Fruit fly (Drosophila melanogaster) whole organism, prepupa: ENCODE measurements around the gene Obp93a.

Experiments
- Blimp-1 ChIP-seq: fragments of 200-800 bp; sonication (Bioruptor generic); optimal IDR thresholded peaks from 3 replicates; lab custom pipeline; 2017; ENCODE audit warnings: missing biosample characterization, missing genetic modification characterization, mild to moderate bottlenecking, moderate library complexity, missing genetic modification reagents
- CG10631 ChIP-seq: fragments of 200-800 bp; sonication (Bioruptor generic); optimal IDR thresholded peaks from 2 replicates; lab custom pipeline; 2016; ENCODE audit warnings: missing biosample characterization, missing genetic modification characterization
- CG10669 ChIP-seq: fragments of 200-800 bp; sonication (Bioruptor generic); optimal IDR thresholded peaks from 3 replicates; lab custom pipeline; 2018; ENCODE audit warnings: missing biosample characterization, mild to moderate bottlenecking, missing genetic modification characterization, moderate library complexity
- CG11294 ChIP-seq: fragments of 200-800 bp; sonication (Bioruptor generic); IDR thresholded peaks from 2 replicates; pipeline ENCODE4 v1.3.6; 2022; ENCODE audit warnings: missing biosample characterization, missing genetic modification characterization
- CG11902 ChIP-seq: fragments of 200-800 bp; sonication (Bioruptor generic); optimal IDR thresholded peaks from 3 replicates; lab custom pipeline; 2016; ENCODE audit warnings: missing biosample characterization, missing genetic modification characterization
- CG15336 ChIP-seq: fragments of 200-800 bp; sonication (Bioruptor generic); IDR thresholded peaks from 2 replicates; pipeline ENCODE4 v1.3.6; 2022; ENCODE audit warnings: missing biosample characterization, missing genetic modification characterization
- CG1621 ChIP-seq: fragments of 200-800 bp; sonication (Bioruptor generic); optimal IDR thresholded peaks from 3 replicates; lab custom pipeline; 2018; ENCODE audit warnings: missing biosample characterization, mild to moderate bottlenecking, missing genetic modification characterization
- CG16779 ChIP-seq: fragments of 200-800 bp; sonication (Bioruptor generic); optimal IDR thresholded peaks from 3 replicates; lab custom pipeline; 2017; ENCODE audit warnings: missing biosample characterization, mild to moderate bottlenecking, missing genetic modification characterization
- CG3032 ChIP-seq: fragments of 200-800 bp; optimal IDR thresholded peaks from 2 replicates; lab custom pipeline; 2019; ENCODE audit warnings: missing biosample characterization, mild to moderate bottlenecking, missing genetic modification characterization, moderate library complexity
- CG31627 ChIP-seq: fragments of 200-800 bp; sonication (Bioruptor generic); optimal IDR thresholded peaks from 3 replicates; lab custom pipeline; 2016; ENCODE audit warnings: missing biosample characterization, missing genetic modification characterization
- CG32006 ChIP-seq: fragments of 200-800 bp; sonication (Bioruptor generic); optimal IDR thresholded peaks from 3 replicates; lab custom pipeline; 2017; ENCODE audit warnings: missing biosample characterization, mild to moderate bottlenecking, missing genetic modification characterization
- CG34406 ChIP-seq: fragments of 200-800 bp; sonication (Bioruptor generic); optimal IDR thresholded peaks from 3 replicates; lab custom pipeline; 2016; ENCODE audit warnings: missing biosample characterization, missing genetic modification characterization
- CG3919 ChIP-seq: fragments of 200-800 bp; sonication (Bioruptor generic); optimal IDR thresholded peaks from 3 replicates; lab custom pipeline; 2016; ENCODE audit warnings: missing biosample characterization, missing genetic modification characterization
- CG4318 ChIP-seq: fragments of 200-800 bp; sonication (Bioruptor generic); optimal IDR thresholded peaks from 3 replicates; lab custom pipeline; 2017; ENCODE audit warnings: missing biosample characterization, mild to moderate bottlenecking, missing genetic modification characterization
- CG6163 ChIP-seq: fragments of 200-800 bp; sonication (Bioruptor generic); IDR thresholded peaks from 3 replicates; pipeline ENCODE4 v1.3.6; 2022; ENCODE audit warnings: missing biosample characterization, missing genetic modification characterization
- CG6276 ChIP-seq: fragments of 200-800 bp; sonication (Bioruptor generic); optimal IDR thresholded peaks from 2 replicates; lab custom pipeline; 2017; ENCODE audit warnings: missing biosample characterization, mild to moderate bottlenecking, missing genetic modification characterization
- CG6792 ChIP-seq: fragments of 200-800 bp; sonication (Bioruptor generic); optimal IDR thresholded peaks from 3 replicates; lab custom pipeline; 2016; ENCODE audit warnings: missing biosample characterization, missing genetic modification characterization
- CG6808 ChIP-seq: fragments of 200-800 bp; sonication (Bioruptor generic); optimal IDR thresholded peaks from 3 replicates; lab custom pipeline; 2017; ENCODE audit warnings: missing biosample characterization, missing genetic modification characterization, mild to moderate bottlenecking, moderate library complexity, missing genetic modification reagents
- CG7368 ChIP-seq: fragments of 200-800 bp; sonication (Bioruptor generic); optimal IDR thresholded peaks from 3 replicates; lab custom pipeline; 2016; ENCODE audit warnings: missing biosample characterization, missing genetic modification characterization
- CG8119 ChIP-seq: fragments of 200-800 bp; sonication (Bioruptor generic); IDR thresholded peaks from 3 replicates; pipeline ENCODE4 v1.3.6; 2022; ENCODE audit warnings: missing biosample characterization, missing genetic modification characterization
- CG8319 ChIP-seq: fragments of 200-800 bp; sonication (Bioruptor generic); optimal IDR thresholded peaks from 3 replicates; lab custom pipeline; 2016; ENCODE audit warnings: missing biosample characterization, missing genetic modification characterization
- CG8632 ChIP-seq: fragments of 200-800 bp; sonication (Bioruptor generic); optimal IDR thresholded peaks from 3 replicates; lab custom pipeline; 2016; ENCODE audit warnings: missing biosample characterization, missing genetic modification characterization
- CG9139 ChIP-seq: fragments of 200-800 bp; sonication (Bioruptor generic); optimal IDR thresholded peaks from 3 replicates; lab custom pipeline; 2017; ENCODE audit warnings: missing biosample characterization, mild to moderate bottlenecking, missing genetic modification characterization
- Eip75B ChIP-seq: fragments of 200-800 bp; sonication (Bioruptor generic); optimal IDR thresholded peaks from 3 replicates; lab custom pipeline; 2016; ENCODE audit warnings: missing biosample characterization, missing genetic modification characterization
- Eip78C ChIP-seq: fragments of 200-800 bp; sonication (Bioruptor generic); peaks from one replicate; lab custom pipeline; 2016; ENCODE audit warnings: missing biosample characterization, missing genetic modification characterization
- Eip93F ChIP-seq: fragments of 200-800 bp; sonication (Bioruptor generic); optimal IDR thresholded peaks from 2 replicates; lab custom pipeline; 2016; ENCODE audit warnings: missing biosample characterization, mild to moderate bottlenecking, missing genetic modification characterization
- Ets21C ChIP-seq: fragments of 200-800 bp; sonication (Bioruptor generic); optimal IDR thresholded peaks from 3 replicates; lab custom pipeline; 2016; ENCODE audit warnings: missing biosample characterization, missing genetic modification characterization
- Ets96B ChIP-seq: fragments of 200-800 bp; optimal IDR thresholded peaks from 2 replicates; lab custom pipeline; 2019; ENCODE audit warnings: missing biosample characterization, mild to moderate bottlenecking, missing genetic modification characterization, moderate library complexity
- Gug ChIP-seq: fragments of 200-800 bp; sonication (Bioruptor generic); IDR thresholded peaks from 2 replicates; pipeline ENCODE4 v1.3.6; 2022; ENCODE audit warnings: missing biosample characterization, missing genetic modification characterization
- Hr38 ChIP-seq: sonication (Bioruptor generic); optimal IDR thresholded peaks from 2 replicates; lab custom pipeline; 2016; ENCODE audit warnings: missing biosample characterization, missing genetic modification characterization
- Hr4 ChIP-seq: fragments of 200-800 bp; sonication (Bioruptor generic); optimal IDR thresholded peaks from 3 replicates; lab custom pipeline; 2016; ENCODE audit warnings: missing biosample characterization, missing genetic modification characterization
- Met ChIP-seq: fragments of 200-800 bp; sonication (Bioruptor generic); optimal IDR thresholded peaks from 3 replicates; lab custom pipeline; 2016; ENCODE audit warnings: missing biosample characterization, missing genetic modification characterization
- OdsH ChIP-seq: fragments of 200-800 bp; sonication (Bioruptor generic); optimal IDR thresholded peaks from 3 replicates; lab custom pipeline; 2016; ENCODE audit warnings: missing biosample characterization, missing genetic modification characterization
- Smox ChIP-seq: fragments of 200-800 bp; sonication (Bioruptor generic); optimal IDR thresholded peaks from 3 replicates; lab custom pipeline; 2016; ENCODE audit warnings: missing biosample characterization, missing genetic modification characterization
- Sox102F ChIP-seq: fragments of 200-800 bp; sonication (Bioruptor generic); optimal IDR thresholded peaks from 2 replicates; lab custom pipeline; 2016; ENCODE audit warnings: missing biosample characterization, mild to moderate bottlenecking, missing genetic modification characterization
- Sox14 ChIP-seq: fragments of 200-800 bp; sonication (Bioruptor generic); optimal IDR thresholded peaks from 3 replicates; lab custom pipeline; 2016; ENCODE audit warnings: missing biosample characterization, missing genetic modification characterization
- achi ChIP-seq: fragments of 200-800 bp; sonication (Bioruptor generic); optimal IDR thresholded peaks from 3 replicates; lab custom pipeline; 2016; ENCODE audit warnings: missing biosample characterization, missing genetic modification characterization
- cyc ChIP-seq: fragments of 200-800 bp; sonication (Bioruptor generic); optimal IDR thresholded peaks from 3 replicates; lab custom pipeline; 2016; ENCODE audit warnings: missing biosample characterization, missing genetic modification characterization
- dac ChIP-seq: fragments of 200-800 bp; sonication (Bioruptor generic); optimal IDR thresholded peaks from 2 replicates; lab custom pipeline; 2017; ENCODE audit warnings: missing biosample characterization, mild to moderate bottlenecking, missing genetic modification characterization
- dsx ChIP-seq: fragments of 200-800 bp; optimal IDR thresholded peaks from 3 replicates; lab custom pipeline; 2019; ENCODE audit warnings: missing biosample characterization, mild to moderate bottlenecking, missing genetic modification characterization, moderate library complexity; ENCODE audit not compliant: poor library complexity, severe bottlenecking
- eg ChIP-seq: fragments of 200-800 bp; sonication (Bioruptor generic); IDR thresholded peaks from 3 replicates; pipeline ENCODE4 v1.3.6; 2022; ENCODE audit warnings: missing biosample characterization, missing genetic modification characterization
- esn ChIP-seq: fragments of 200-800 bp; sonication (Bioruptor generic); optimal IDR thresholded peaks from 2 replicates; lab custom pipeline; 2016; ENCODE audit warnings: missing biosample characterization, mild to moderate bottlenecking, missing genetic modification characterization, moderate library complexity
- fd59A ChIP-seq: fragments of 200-800 bp; sonication (Bioruptor generic); optimal IDR thresholded peaks from 2 replicates; lab custom pipeline; 2017; ENCODE audit warnings: missing biosample characterization, mild to moderate bottlenecking, missing genetic modification characterization, missing genetic modification reagents
- fd85E ChIP-seq: fragments of 200-800 bp; sonication (Bioruptor generic); optimal IDR thresholded peaks from 3 replicates; lab custom pipeline; 2016; ENCODE audit warnings: missing biosample characterization, missing genetic modification characterization
- net ChIP-seq: fragments of 200-800 bp; sonication (Bioruptor generic); optimal IDR thresholded peaks from 3 replicates; lab custom pipeline; 2016; ENCODE audit warnings: missing biosample characterization, missing genetic modification characterization
- salr ChIP-seq, 2 experiments: fragments of 200-800 bp; sonication (Bioruptor generic); optimal IDR thresholded peaks; 3 replicates each; lab custom pipeline; 2016 to 2018; ENCODE audit warnings: missing biosample characterization in 2 of 2, missing genetic modification characterization in 2 of 2, mild to moderate bottlenecking in 1 of 2
- spab ChIP-seq: fragments of 200-800 bp; sonication (Bioruptor generic); optimal IDR thresholded peaks from 2 replicates; lab custom pipeline; 2017; ENCODE audit warnings: missing biosample characterization, mild to moderate bottlenecking, missing genetic modification characterization, missing genetic modification reagents
- ss ChIP-seq, 2 experiments: fragments of 200-800 bp; sonication (Bioruptor generic); optimal IDR thresholded peaks; 2 replicates in 1 of 2; 3 replicates in 1 of 2; lab custom pipeline; 2017 to 2018; ENCODE audit warnings: mild to moderate bottlenecking in 2 of 2, missing biosample characterization in 2 of 2, missing genetic modification characterization in 2 of 2, moderate library complexity in 1 of 2
- svp ChIP-seq: fragments of 200-800 bp; sonication (Bioruptor generic); peaks from one replicate; lab custom pipeline; 2016; ENCODE audit warnings: missing biosample characterization, missing genetic modification characterization
- topi ChIP-seq: fragments of 200-800 bp; sonication (Bioruptor generic); optimal IDR thresholded peaks from 3 replicates; lab custom pipeline; 2016; ENCODE audit warnings: missing biosample characterization, missing genetic modification characterization

The Obp93a gene

dm6 chr3R:21154130-21154529 is 24.6 kb upstream of the Obp93a start:
- TF ChIP-seq eg (GFP tag; lab: Robert Waterston, UW) (0 out of 3 replicates have a peak, but pooled peaks have one; percentile 32), Eip78C (GFP tag; lab: Kevin White, UChicago) (peak; percentile 72), CG10669 (GFP tag; lab: Kevin White, UChicago) (no peak), Blimp-1 (no peak)
- TF ChIP-seq, all 60 proteins: peak for 2

- TF ChIP-seq CG6808 (peak; percentile 93), CG6276 (GFP tag; lab: Kevin White, UChicago) (peak; percentile 98), CG1621 (peak; percentile 79), Eip93F (GFP tag; lab: Kevin White, UChicago) (peak; percentile 91), CG6792 (peak; percentile 51), achi (GFP tag; lab: Kevin White, UChicago) (peak; percentile 71), CG8119 (GFP tag; lab: Robert Waterston, UW) (peak; percentile 94), spab (peak; percentile 56), topi (peak; percentile 67), CG8632 (GFP tag; lab: Kevin White, UChicago) (peak; percentile 75), Ets96B (peak; percentile 76), CG16779 (tag; lab: Kevin White, UChicago) (peak; percentile 96), cyc (no peak), esn (GFP tag; lab: Kevin White, UChicago) (peak; percentile 59), CG10631 (no peak), salr (GFP tag; optimal IDR thresholded peaks at IDR 0.05; lab: Kevin White, UChicago) (peak; percentile 47 to 75), CG15336 (GFP tag; lab: Robert Waterston, UW) (peak; percentile 95), Hr38 (GFP tag; lab: Kevin White, UChicago) (no peak), svp (GFP tag; lab: Kevin White, UChicago) (peak; percentile 37), CG34406 (GFP tag; lab: Kevin White, UChicago) (peak; percentile 84), CG11902 (no peak), ss (GFP tag; optimal IDR thresholded peaks at IDR 0.05; lab: Kevin White, UChicago) (peak; percentile 84 to 96), Sox102F (GFP tag; lab: Kevin White, UChicago) (peak; percentile 87), Smox (GFP tag; lab: Kevin White, UChicago) (peak; percentile 45), Sox14 (GFP tag; lab: Kevin White, UChicago) (peak; percentile 47), CG4318 (GFP tag; lab: Kevin White, UChicago) (no peak), dsx (GFP tag; lab: Kevin White, UChicago) (peak; percentile 91), dac (GFP tag; lab: Kevin White, UChicago) (peak; percentile 69), Met (GFP tag; lab: Kevin White, UChicago) (peak; percentile 50), CG9139 (GFP tag; lab: Kevin White, UChicago) (peak; percentile 91), net (peak; percentile 86), CG8319 (GFP tag; lab: Kevin White, UChicago) (peak; percentile 40), CG11294 (GFP tag; lab: Robert Waterston, UW) (peak; percentile 56; the same call in 1 of the 2 replicates), CG3919 (peak; percentile 77), CG31627 (no peak), Gug (no peak), CG7368 (GFP tag; lab: Kevin White, UChicago) (peak; percentile 73), Ets21C (GFP tag; lab: Kevin White, UChicago) (no peak), CG32006 (GFP tag; lab: Kevin White, UChicago) (peak; percentile 62), OdsH (GFP tag; lab: Kevin White, UChicago) (peak; percentile 39), CG10669 (GFP tag; lab: Kevin White, UChicago) (peak; percentile 76), fd59A (peak; percentile 17), fd85E (GFP tag; lab: Kevin White, UChicago) (peak; percentile 79), CG6163 (GFP tag; lab: Robert Waterston, UW) (peak; percentile 97), CG3032 (peak; percentile 69), Eip78C (GFP tag; lab: Kevin White, UChicago) (peak; percentile 91), Hr4 (GFP tag; lab: Kevin White, UChicago) (peak; percentile 61), Eip75B (GFP tag; lab: Kevin White, UChicago) (peak; percentile 40)
These were observed 23.4 kb upstream of the Obp93a start for dm6 chr3R:21152856-21153278.
